Fruit fly (Drosophila melanogaster): ENCODE results near the gene Hibch.

The Hibch gene

DNA sequence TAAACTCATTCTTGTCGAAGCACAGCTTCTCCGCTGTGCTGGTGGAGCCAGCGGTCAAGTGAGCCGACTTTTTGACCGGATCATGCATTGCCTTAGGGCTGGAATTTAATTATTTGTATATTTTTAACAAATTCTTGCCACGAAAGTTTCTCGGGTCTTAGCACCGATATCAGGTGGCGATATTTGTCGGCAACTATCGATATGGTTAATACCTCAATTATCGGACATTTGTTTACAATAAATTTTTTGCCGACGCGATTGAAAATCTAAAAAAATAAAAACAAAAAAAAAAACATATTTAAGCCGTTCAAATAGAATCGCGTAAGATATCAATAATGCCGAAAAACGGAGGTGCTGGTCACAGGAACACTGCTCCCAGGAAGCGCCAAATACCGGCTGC, 4.5 kb downstream of the Hibch start, which contains the start of the genes Cog2 and Trax (continued):
- peak; percentile 94 for TF ChIP-seq Doc3 (GFP tag; IDR thresholded peaks at IDR 0.05; ENCODE audit: partially characterized antibody)
- no peak for TF ChIP-seq luna (GFP tag; optimal IDR thresholded peaks at IDR 0.05)
- TF ChIP-seq bsh (GFP tag; optimal IDR thresholded peaks at IDR 0.05), result no peak
- peak; percentile 95 for TF ChIP-seq unc-4 (GFP tag; IDR thresholded peaks at IDR 0.05; ENCODE audit: partially characterized antibody)
- TF ChIP-seq Dip3 (GFP tag; optimal IDR thresholded peaks at IDR 0.05), result no peak
- TF ChIP-seq CG42726 (GFP tag; IDR thresholded peaks at IDR 0.05; ENCODE audit: partially characterized antibody), result peak; percentile 91
- peak; percentile 73 for TF ChIP-seq Med (GFP tag)
- no peak for TF ChIP-seq CG17186 (GFP tag; optimal IDR thresholded peaks at IDR 0.05)
- TF ChIP-seq pnt (GFP tag; optimal IDR thresholded peaks at IDR 0.05), result no peak
- peak; percentile 71; the same call in 2 of the 3 replicates for TF ChIP-seq mld (GFP tag; IDR thresholded peaks at IDR 0.05; ENCODE audit: partially characterized antibody)
- peak; percentile 5 for TF ChIP-seq CG9797 (GFP tag; optimal IDR thresholded peaks at IDR 0.05)
- no peak for TF ChIP-seq HmgD (GFP tag; optimal IDR thresholded peaks at IDR 0.05)
- no peak for TF ChIP-seq CG4328 (GFP tag; optimal IDR thresholded peaks at IDR 0.05)
- TF ChIP-seq Dll (GFP tag; IDR thresholded peaks at IDR 0.05; ENCODE audit: partially characterized antibody), result peak; percentile 94
- no peak for TF ChIP-seq slou (GFP tag; optimal IDR thresholded peaks at IDR 0.05)
- peak; percentile 82 for TF ChIP-seq amos (GFP tag; IDR thresholded peaks at IDR 0.05; ENCODE audit: partially characterized antibody)
- peak; percentile 77 for TF ChIP-seq CG16813 (GFP tag; IDR thresholded peaks at IDR 0.05; ENCODE audit: partially characterized antibody)
- TF ChIP-seq CG17361 (GFP tag; IDR thresholded peaks at IDR 0.05), result no peak
- no peak for TF ChIP-seq CG13424 (tag; optimal IDR thresholded peaks at IDR 0.05)
- TF ChIP-seq CG7963 (GFP tag; IDR thresholded peaks at IDR 0.05; ENCODE audit: partially characterized antibody), result peak; percentile 75
- TF ChIP-seq CoRest (tag; optimal IDR thresholded peaks at IDR 0.05), result no peak
- TF ChIP-seq Dad (GFP tag; optimal IDR thresholded peaks at IDR 0.05), result no peak
- TF ChIP-seq lilli (GFP tag; optimal IDR thresholded peaks at IDR 0.05), result no peak
- TF ChIP-seq Chrac-16 (GFP tag; optimal IDR thresholded peaks at IDR 0.05), result no peak
- no peak for TF ChIP-seq sob (GFP tag; IDR thresholded peaks at IDR 0.05)
- no peak for TF ChIP-seq CG9876 (GFP tag; optimal IDR thresholded peaks at IDR 0.05)
- TF ChIP-seq vnd (GFP tag; IDR thresholded peaks at IDR 0.05; ENCODE audit: partially characterized antibody), result peak; percentile 82
- TF ChIP-seq Mad (GFP tag; optimal IDR thresholded peaks at IDR 0.05), result no peak
- peak; percentile 39 for TF ChIP-seq stwl (tag; optimal IDR thresholded peaks at IDR 0.05)
- no peak for TF ChIP-seq sim (GFP tag; IDR thresholded peaks at IDR 0.05)
- TF ChIP-seq chinmo (GFP tag; IDR thresholded peaks at IDR 0.05; ENCODE audit: partially characterized antibody), result peak; percentile 81; the same call in 3 of the 4 replicates
- peak; percentile 77 for TF ChIP-seq knrl (GFP tag; IDR thresholded peaks at IDR 0.05; ENCODE audit: partially characterized antibody)
- TF ChIP-seq tll (GFP tag; optimal IDR thresholded peaks at IDR 0.05), result no peak
- peak; percentile 78 for TF ChIP-seq tna (GFP tag; IDR thresholded peaks at IDR 0.05; ENCODE audit: partially characterized antibody)

DNA sequence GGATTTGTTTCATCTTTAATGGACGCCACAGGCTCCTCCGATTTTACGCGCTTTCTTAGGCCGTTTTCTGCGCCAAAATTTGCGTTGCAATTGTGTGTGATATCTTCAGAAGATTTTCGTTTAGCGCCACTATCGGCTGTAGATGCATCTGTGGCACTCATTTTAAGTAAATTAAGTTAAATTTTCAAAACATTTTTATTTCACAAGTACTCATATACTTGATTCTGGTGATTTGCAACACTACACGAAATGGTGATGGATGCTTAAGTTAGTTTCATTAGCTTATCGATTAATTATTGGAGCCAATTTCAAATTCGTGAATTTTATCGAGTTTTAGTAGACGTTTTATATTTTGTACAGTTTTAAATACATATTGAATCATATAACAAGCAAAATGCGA, 6.6 kb downstream of the Hibch start, which contains the start of gene CG6171:
Gene CG6171, minus strand, starts transcription at position 250 of the 400 bp plus-strand sequence.
- TF ChIP-seq pfk (GFP tag; optimal IDR thresholded peaks at IDR 0.05) (no peak), Nf-YA (GFP tag; IDR thresholded peaks at IDR 0.05) (no peak), CG4730 (GFP tag; IDR thresholded peaks at IDR 0.05) (no peak), stwl (tag; optimal IDR thresholded peaks at IDR 0.05) (peak; percentile 61), crol (GFP tag; IDR thresholded peaks at IDR 0.05) (no peak), zen2 (GFP tag; IDR thresholded peaks at IDR 0.05; ENCODE audit: partially characterized antibody) (no peak; the same call in 2 of the 3 replicates), Dp (GFP tag; optimal IDR thresholded peaks at IDR 0.05) (peak; percentile 82), CG11398 (GFP tag; optimal IDR thresholded peaks at IDR 0.05) (no peak), mirr (GFP tag; optimal IDR thresholded peaks at IDR 0.05) (no peak), Ssrp (tag; optimal IDR thresholded peaks at IDR 0.05) (no peak), ranshi (GFP tag; IDR thresholded peaks at IDR 0.05) (no peak), nau (GFP tag; optimal IDR thresholded peaks at IDR 0.05) (no peak), CG4282 (GFP tag; optimal IDR thresholded peaks at IDR 0.05) (no peak), CG34224 (GFP tag; IDR thresholded peaks at IDR 0.05; ENCODE audit: partially characterized antibody) (peak; percentile 48; the same call in 2 of the 3 replicates), Myb (GFP tag; optimal IDR thresholded peaks at IDR 0.05) (peak; percentile 37), slbo (GFP tag; IDR thresholded peaks at IDR 0.05) (no peak), tgo (GFP tag; IDR thresholded peaks at IDR 0.05) (no peak), CG10267 (tag; optimal IDR thresholded peaks at IDR 0.05) (peak; percentile 92)
